Fruit fly (Drosophila melanogaster) whole organism, wandering third instar larva: ENCODE data around the gene CG7841.
A peak's percentile ranks its signal among the peaks of the same experiment; 100 is the strongest.

Experiments used
- Abd-B ChIP-seq: fragments of >200 bp; optimal IDR thresholded peaks from 2 replicates; lab custom pipeline; 2017; ENCODE audit warnings: missing biosample characterization, missing genetic modification characterization
- CG32264 ChIP-seq: fragments of 200-800 bp; sonication (Bioruptor generic); optimal IDR thresholded peaks from 2 replicates; lab custom pipeline; 2016; ENCODE audit warnings: missing biosample characterization, missing genetic modification characterization
- CG9705 ChIP-seq: fragments of 200-800 bp; sonication (Bioruptor generic); optimal IDR thresholded peaks from 2 replicates; lab custom pipeline; 2018; ENCODE audit warnings: missing biosample characterization, mild to moderate bottlenecking, missing genetic modification characterization
- CrebA ChIP-seq: fragments of 200-800 bp; sonication (Bioruptor generic); optimal IDR thresholded peaks from 2 replicates; lab custom pipeline; 2016; ENCODE audit warnings: missing biosample characterization, mild to moderate bottlenecking, missing genetic modification characterization, borderline replicate concordance
- Dfd ChIP-seq: fragments of >200 bp; optimal IDR thresholded peaks from 2 replicates; lab custom pipeline; 2017; ENCODE audit warnings: missing biosample characterization, missing genetic modification characterization
- Dif ChIP-seq: fragments of 200-275, 200-300 bp; sonication (Bioruptor generic); optimal IDR thresholded peaks from 2 replicates; lab custom pipeline; 2018; ENCODE audit warnings: missing biosample characterization, missing genetic modification characterization; ENCODE audit not compliant: partially characterized antibody
- GATAd ChIP-seq: sonication (Bioruptor generic); optimal IDR thresholded peaks from 2 replicates; lab custom pipeline; 2016; ENCODE audit warnings: missing biosample characterization, missing genetic modification characterization
- HLH106 ChIP-seq: fragments of 200-800 bp; optimal IDR thresholded peaks from 3 replicates; lab custom pipeline; 2019; ENCODE audit warnings: missing biosample characterization, mild to moderate bottlenecking, missing genetic modification characterization, moderate library complexity
- Hnf4 ChIP-seq: fragments of 200-800 bp; sonication (Bioruptor generic); optimal IDR thresholded peaks from 2 replicates; lab custom pipeline; 2016; ENCODE audit warnings: missing biosample characterization, mild to moderate bottlenecking, missing genetic modification characterization
- Hr78 ChIP-seq: fragments of >200 bp; optimal IDR thresholded peaks from 2 replicates; lab custom pipeline; 2017; ENCODE audit warnings: missing biosample characterization, missing genetic modification characterization
- Hr83 ChIP-seq: fragments of 200-300 bp; sonication (Bioruptor generic); optimal IDR thresholded peaks from 2 replicates; lab custom pipeline; 2016; ENCODE audit warnings: missing biosample characterization, mild to moderate bottlenecking, missing genetic modification characterization, moderate library complexity; ENCODE audit not compliant: poor library complexity, severe bottlenecking
- Jra ChIP-seq: sonication (Bioruptor generic); optimal IDR thresholded peaks from 2 replicates; lab custom pipeline; 2016; ENCODE audit warnings: missing biosample characterization, missing genetic modification characterization
- Mio ChIP-seq: sonication (Bioruptor generic); optimal IDR thresholded peaks from 2 replicates; lab custom pipeline; 2016; ENCODE audit warnings: missing biosample characterization, missing genetic modification characterization
- Myc ChIP-seq: fragments of >200 bp; optimal IDR thresholded peaks from 2 replicates; lab custom pipeline; 2017
- N ChIP-seq: fragments of >200 bp; optimal IDR thresholded peaks from 2 replicates; lab custom pipeline; 2018; ENCODE audit warnings: missing biosample characterization, missing external identifiers, missing genetic modification characterization
- OdsH ChIP-seq: fragments of 200-800 bp; sonication (Bioruptor generic); optimal IDR thresholded peaks from 2 replicates; lab custom pipeline; 2016; ENCODE audit warnings: missing biosample characterization, mild to moderate bottlenecking, missing genetic modification characterization
- Rel ChIP-seq, 2 experiments: fragments of 200-800 bp; sonication (Bioruptor generic) in 1 of 2; optimal IDR thresholded peaks; 2 replicates in 1 of 2; 3 replicates in 1 of 2; lab custom pipeline; 2016 to 2019; ENCODE audit warnings: mild to moderate bottlenecking in 2 of 2, missing biosample characterization in 2 of 2, missing genetic modification characterization in 2 of 2, moderate library complexity in 1 of 2
- Sp1 ChIP-seq: fragments of 200-800 bp; sonication (Bioruptor generic); optimal IDR thresholded peaks from 3 replicates; lab custom pipeline; 2019; ENCODE audit warnings: missing biosample characterization, mild to moderate bottlenecking, missing genetic modification characterization, moderate library complexity
- Vsx2 ChIP-seq: fragments of 200-300, 225-300 bp; sonication (Bioruptor generic); optimal IDR thresholded peaks from 2 replicates; lab custom pipeline; 2018; ENCODE audit warnings: missing biosample characterization, missing genetic modification characterization; ENCODE audit not compliant: partially characterized antibody
- br ChIP-seq: fragments of 200-800 bp; sonication (Bioruptor generic); optimal IDR thresholded peaks from 2 replicates; lab custom pipeline; 2016; ENCODE audit warnings: missing biosample characterization, missing genetic modification characterization
- brk ChIP-seq: fragments of 200-800 bp; sonication (Bioruptor generic); optimal IDR thresholded peaks from 2 replicates; lab custom pipeline; 2016; ENCODE audit warnings: missing biosample characterization, mild to moderate bottlenecking, missing genetic modification characterization
- dl ChIP-seq, 2 experiments: fragments of 175-275, 200-275 bp in 1 of 2; fragments of 200-275 bp in 1 of 2; sonication (Bioruptor generic); optimal IDR thresholded peaks; lab custom pipeline; 2018; ENCODE audit warnings: mild to moderate bottlenecking in 2 of 2, missing biosample characterization in 2 of 2, missing genetic modification characterization in 2 of 2, moderate library complexity in 2 of 2; ENCODE audit not compliant: partially characterized antibody in 2 of 2, insufficient read depth in 1 of 2
- dmrt93B ChIP-seq: fragments of 200-800 bp; sonication (Bioruptor generic); optimal IDR thresholded peaks from 2 replicates; lab custom pipeline; 2018; ENCODE audit warnings: missing biosample characterization, mild to moderate bottlenecking, missing genetic modification characterization
- dsf ChIP-seq: sonication (Bioruptor generic); optimal IDR thresholded peaks from 2 replicates; lab custom pipeline; 2016; ENCODE audit warnings: missing biosample characterization, missing genetic modification characterization, borderline replicate concordance
- ey ChIP-seq: fragments of 200-800 bp; sonication (Bioruptor generic); optimal IDR thresholded peaks from 2 replicates; lab custom pipeline; 2016; ENCODE audit warnings: missing biosample characterization, missing genetic modification characterization
- foxo ChIP-seq, 2 experiments: fragments of 200-800 bp; sonication (Bioruptor generic); optimal IDR thresholded peaks; 2 replicates in 1 of 2; 3 replicates in 1 of 2; lab custom pipeline; 2016 to 2017; ENCODE audit warnings: missing biosample characterization in 2 of 2, missing genetic modification characterization in 2 of 2
- fru ChIP-seq: fragments of 200-800 bp; sonication (Bioruptor generic); optimal IDR thresholded peaks from 3 replicates; lab custom pipeline; 2016; ENCODE audit warnings: missing biosample characterization, mild to moderate bottlenecking, missing genetic modification characterization
- h ChIP-seq: fragments of 200-800 bp; sonication (Bioruptor generic); optimal IDR thresholded peaks from 3 replicates; lab custom pipeline; 2016; ENCODE audit warnings: missing biosample characterization, mild to moderate bottlenecking, missing genetic modification characterization
- jim ChIP-seq: fragments of 175-275, 200-325 bp; sonication (Bioruptor generic); optimal IDR thresholded peaks from 2 replicates; lab custom pipeline; 2016; ENCODE audit warnings: missing biosample characterization, mild to moderate bottlenecking, missing genetic modification characterization
- lola ChIP-seq: fragments of >200 bp; optimal IDR thresholded peaks from 2 replicates; lab custom pipeline; 2017; ENCODE audit warnings: missing biosample characterization, missing genetic modification characterization
- pan ChIP-seq: fragments of >200 bp; optimal IDR thresholded peaks from 2 replicates; lab custom pipeline; 2017
- psq ChIP-seq: fragments of 200-800 bp; sonication (Bioruptor generic); optimal IDR thresholded peaks from 3 replicates; lab custom pipeline; 2017; ENCODE audit warnings: missing biosample characterization, mild to moderate bottlenecking, missing genetic modification characterization, moderate library complexity
- rgr ChIP-seq: fragments of 200-800 bp; sonication (Bioruptor generic); optimal IDR thresholded peaks from 3 replicates; lab custom pipeline; 2016; ENCODE audit warnings: missing biosample characterization, mild to moderate bottlenecking, missing genetic modification characterization
- sage ChIP-seq: fragments of 200-800 bp; sonication (Bioruptor generic); optimal IDR thresholded peaks from 2 replicates; lab custom pipeline; 2016; ENCODE audit warnings: missing biosample characterization, mild to moderate bottlenecking, missing genetic modification characterization
- sv ChIP-seq: fragments of 200-800 bp; sonication (Bioruptor generic); optimal IDR thresholded peaks from 3 replicates; lab custom pipeline; 2016; ENCODE audit warnings: missing biosample characterization, missing genetic modification characterization
- tai ChIP-seq: sonication (Bioruptor generic); optimal IDR thresholded peaks from 2 replicates; lab custom pipeline; 2016; ENCODE audit warnings: missing biosample characterization, missing genetic modification characterization
- usp ChIP-seq: fragments of >200 bp; optimal IDR thresholded peaks from 2 replicates; lab custom pipeline; 2017; ENCODE audit warnings: missing biosample characterization, missing genetic modification characterization
- woc ChIP-seq: sonication (Bioruptor generic); optimal IDR thresholded peaks from 2 replicates; lab custom pipeline; 2016; ENCODE audit warnings: missing biosample characterization, mild to moderate bottlenecking, missing genetic modification characterization

CG7841 gene

DNA sequence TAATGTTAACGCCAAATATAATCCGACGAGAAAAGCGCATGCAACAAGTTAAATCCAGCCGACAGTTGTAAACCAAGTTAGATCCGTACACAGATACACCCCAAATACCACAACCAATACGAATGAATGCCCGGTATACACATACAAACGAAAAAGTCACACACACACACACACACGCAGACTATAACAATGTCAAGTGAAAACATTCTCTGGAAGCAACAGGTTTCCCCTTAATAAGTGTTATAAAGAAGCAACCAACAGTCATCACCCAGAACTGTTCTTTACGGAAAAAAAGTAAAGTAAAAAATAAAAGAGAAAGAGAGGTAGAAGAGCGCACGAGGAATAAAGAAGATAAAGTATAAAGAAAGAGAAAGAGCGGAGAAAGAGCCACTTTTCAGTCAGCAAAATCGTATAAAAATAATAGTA lies 27.8 kb upstream of the CG7841 start:
- TF ChIP-seq N (GFP tag; lab: Kevin White, UChicago) (peak; percentile 44), jim (no peak), Rel (GFP tag; optimal IDR thresholded peaks at IDR 0.05; lab: Kevin White, UChicago) (no peak), Rel (tag; optimal IDR thresholded peaks at IDR 0.05; lab: Kevin White, UChicago) (peak; percentile 77), dl (GFP tag; optimal IDR thresholded peaks at IDR 0.05; lab: Kevin White, UChicago; ENCODE audit: insufficient read depth in 1 of 2, partially characterized antibody in 2 of 2) (peak in 1 of 2 experiments; percentile 51), woc (peak; percentile 20)

DNA sequence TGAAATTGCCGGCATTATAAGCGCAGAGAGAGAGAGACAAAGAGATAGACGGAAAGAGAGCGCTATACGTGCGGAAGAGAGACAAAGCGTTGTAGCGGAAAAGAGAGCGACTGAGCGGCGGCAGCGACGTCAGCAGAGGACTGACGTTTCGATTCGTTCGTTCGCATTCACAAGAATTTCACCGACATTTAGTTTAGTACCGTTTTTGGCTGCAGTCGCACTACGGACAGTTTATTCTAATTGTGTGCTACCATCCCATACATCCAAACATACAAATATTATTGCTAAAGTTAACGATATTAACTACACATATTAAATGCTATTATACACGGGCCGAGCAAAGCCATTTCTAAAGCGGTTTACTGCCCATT lies 27.2 kb upstream of the CG7841 start, which contains the start of gene CrebA:
CrebA (plus strand) TSS at position 168 of the 371 bp plus-strand sequence.
- no peak for TF ChIP-seq Sp1 (GFP tag; lab: Kevin White, UChicago)
- TF ChIP-seq Hr83 (GFP tag; lab: Kevin White, UChicago): peak; percentile 80
- no peak for TF ChIP-seq fru (GFP tag; lab: Kevin White, UChicago)
- no peak for TF ChIP-seq dsf (GFP tag; lab: Kevin White, UChicago)
- TF ChIP-seq HLH106 (tag; lab: Kevin White, UChicago): no peak
- no peak for TF ChIP-seq Hr78 (GFP tag; lab: Kevin White, UChicago)
- TF ChIP-seq Abd-B (GFP tag; lab: Kevin White, UChicago): no peak
- no peak for TF ChIP-seq br (GFP tag; lab: Kevin White, UChicago)
- no peak for TF ChIP-seq psq (GFP tag; lab: Kevin White, UChicago)
- no peak for TF ChIP-seq jim
- TF ChIP-seq brk (GFP tag; lab: Kevin White, UChicago): no peak
- TF ChIP-seq Myc (lab: Kevin White, UChicago): no peak
- TF ChIP-seq ey (GFP tag; lab: Kevin White, UChicago): no peak
- TF ChIP-seq h (GFP tag; lab: Kevin White, UChicago): no peak
- TF ChIP-seq Vsx2 (GFP tag; lab: Kevin White, UChicago): peak; percentile 81
- no peak for TF ChIP-seq N (GFP tag; lab: Kevin White, UChicago)
- no peak for TF ChIP-seq Rel (GFP tag; optimal IDR thresholded peaks at IDR 0.05; lab: Kevin White, UChicago)
- TF ChIP-seq Rel (tag; optimal IDR thresholded peaks at IDR 0.05; lab: Kevin White, UChicago): peak; percentile 18
- no peak for TF ChIP-seq Jra
- no peak for TF ChIP-seq Dfd (GFP tag; lab: Kevin White, UChicago)
- TF ChIP-seq OdsH: no peak
- no peak for TF ChIP-seq tai (GFP tag; lab: Kevin White, UChicago)
- TF ChIP-seq CG9705 (GFP tag; lab: Kevin White, UChicago): no peak
- TF ChIP-seq dl (GFP tag; optimal IDR thresholded peaks at IDR 0.05; lab: Kevin White, UChicago; ENCODE audit: insufficient read depth in 1 of 2, partially characterized antibody in 2 of 2): peak; percentile 83 to 89
- TF ChIP-seq CrebA (GFP tag; lab: Kevin White, UChicago): no peak
- no peak for TF ChIP-seq foxo (GFP tag; optimal IDR thresholded peaks at IDR 0.05; lab: Kevin White, UChicago)
- no peak for TF ChIP-seq pan (lab: Kevin White, UChicago)
- TF ChIP-seq woc: no peak
- TF ChIP-seq sage (GFP tag; lab: Kevin White, UChicago): peak; percentile 31
- TF ChIP-seq dmrt93B: no peak
- no peak for TF ChIP-seq usp (GFP tag; lab: Kevin White, UChicago)
- no peak for TF ChIP-seq Mio (GFP tag; lab: Kevin White, UChicago)
- TF ChIP-seq Dif (GFP tag; lab: Kevin White, UChicago): peak; percentile 91
- no peak for TF ChIP-seq sv
- no peak for TF ChIP-seq CG32264

DNA sequence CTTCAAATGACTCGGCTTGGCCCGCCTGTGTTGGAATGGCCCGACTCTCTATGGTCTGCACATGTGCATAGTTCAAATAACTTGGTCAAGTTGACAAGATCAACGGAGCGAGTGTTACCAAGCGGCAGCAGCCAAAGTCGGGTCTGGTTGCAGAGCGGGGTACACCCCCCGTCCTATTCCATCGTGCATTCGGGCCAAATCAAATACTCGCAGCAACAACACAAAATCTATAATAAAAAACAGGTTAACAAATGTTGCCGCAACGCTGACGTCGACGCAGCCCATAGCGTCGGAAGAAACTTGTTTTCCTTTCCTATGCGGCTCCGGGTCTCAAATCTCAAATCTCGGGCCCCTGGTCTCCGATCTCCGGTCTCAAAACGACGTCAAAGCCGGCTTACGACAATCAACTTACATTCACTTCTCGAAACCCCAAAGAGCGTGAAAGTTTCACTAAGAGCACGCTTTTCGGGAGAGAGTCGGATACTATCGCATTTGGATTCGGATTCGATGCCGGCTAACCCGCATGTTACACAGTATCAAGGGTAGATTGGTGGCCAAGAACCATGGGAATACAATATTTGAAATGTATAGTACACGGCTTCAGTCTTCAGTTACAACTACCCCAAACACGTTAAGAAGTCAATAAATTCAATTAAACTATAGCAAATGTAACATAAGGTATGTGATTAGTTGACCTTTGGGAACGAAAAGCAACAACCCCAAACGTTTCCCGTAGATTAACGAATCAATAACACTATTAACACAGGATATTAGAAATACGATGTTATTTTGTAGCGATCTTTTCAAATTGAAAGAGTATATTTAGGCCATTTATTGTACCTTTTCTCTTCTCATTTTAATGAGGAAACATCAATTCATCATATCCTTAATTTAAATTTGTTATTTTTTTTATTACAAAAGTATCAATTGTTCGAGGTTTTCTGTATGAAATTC lies 26.5 kb upstream of the CG7841 start:
- no peak for TF ChIP-seq Hr78 (GFP tag; lab: Kevin White, UChicago)
- peak; percentile 78 for TF ChIP-seq dmrt93B
- peak; percentile 75 for TF ChIP-seq tai (GFP tag; lab: Kevin White, UChicago)
- TF ChIP-seq foxo (GFP tag; optimal IDR thresholded peaks at IDR 0.05; lab: Kevin White, UChicago): peak; percentile 32 to 76
- TF ChIP-seq GATAd (GFP tag; lab: Kevin White, UChicago): no peak
- no peak for TF ChIP-seq Abd-B (GFP tag; lab: Kevin White, UChicago)
- TF ChIP-seq Mio (GFP tag; lab: Kevin White, UChicago): no peak
- no peak for TF ChIP-seq Dfd (GFP tag; lab: Kevin White, UChicago)
- TF ChIP-seq sv: peak; percentile 54
- no peak for TF ChIP-seq lola (GFP tag; lab: Kevin White, UChicago)
- peak; percentile 95 for TF ChIP-seq woc
- TF ChIP-seq CrebA (GFP tag; lab: Kevin White, UChicago): peak; percentile 31
- no peak for TF ChIP-seq Hr83 (GFP tag; lab: Kevin White, UChicago)
- TF ChIP-seq CG9705 (GFP tag; lab: Kevin White, UChicago): peak; percentile 32
- peak; percentile 75 for TF ChIP-seq ey (GFP tag; lab: Kevin White, UChicago)
- peak; percentile 65 for TF ChIP-seq br (GFP tag; lab: Kevin White, UChicago)
- no peak for TF ChIP-seq usp (GFP tag; lab: Kevin White, UChicago)
- peak; percentile 75 for TF ChIP-seq Hnf4 (GFP tag; lab: Kevin White, UChicago)
- peak; percentile 64 for TF ChIP-seq OdsH
- no peak for TF ChIP-seq sage (GFP tag; lab: Kevin White, UChicago)
- TF ChIP-seq HLH106 (tag; lab: Kevin White, UChicago): peak; percentile 77
- no peak for TF ChIP-seq brk (GFP tag; lab: Kevin White, UChicago)
- TF ChIP-seq Jra: peak; percentile 23
- TF ChIP-seq dsf (GFP tag; lab: Kevin White, UChicago): no peak
- peak; percentile 89 for TF ChIP-seq pan (lab: Kevin White, UChicago)
- TF ChIP-seq rgr (GFP tag; lab: Kevin White, UChicago): peak; percentile 58
- TF ChIP-seq Vsx2 (GFP tag; lab: Kevin White, UChicago): no peak
- no peak for TF ChIP-seq Myc (lab: Kevin White, UChicago)
- TF ChIP-seq Dif (GFP tag; lab: Kevin White, UChicago): peak; percentile 88
- peak; percentile 88 for TF ChIP-seq Sp1 (GFP tag; lab: Kevin White, UChicago)
